Worm (Caenorhabditis elegans): Measurements from ENCODE around the gene toc-1.

DNA sequence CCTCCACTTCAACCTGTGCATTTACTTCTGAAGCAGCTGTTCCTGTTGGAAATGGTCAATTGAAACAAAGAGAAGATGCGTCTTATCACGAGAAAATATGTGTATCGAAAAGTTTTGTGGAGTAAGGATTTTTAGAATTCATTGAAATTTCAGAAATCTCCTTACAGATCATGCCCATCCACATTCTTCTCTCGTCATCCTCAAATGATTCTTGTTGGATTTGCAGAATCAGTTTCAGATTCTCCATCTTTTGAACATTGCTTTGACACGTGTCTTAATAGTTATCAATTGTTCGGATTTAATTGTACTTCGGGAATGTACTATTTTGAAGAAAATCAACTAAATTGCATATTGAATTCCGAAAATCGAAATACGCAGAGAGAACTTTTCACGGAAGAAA is 29.0 kb downstream of the toc-1 start:
- TF ChIP-seq him-1 (tag; optimal IDR thresholded peaks at IDR 0.05): no peak
- TF ChIP-seq W03F9.2 (tag; optimal IDR thresholded peaks at IDR 0.05): no peak
- TF ChIP-seq dao-5 (tag; optimal IDR thresholded peaks at IDR 0.05): no peak

All from whole organism, L4/young adult.